Worm (Caenorhabditis elegans) whole organism, midembryonic: Measurements from ENCODE around the gene T19H12.12.

Experiments used
- T22C8.4 ChIP-seq: fragments of 200-800 bp; sonication (Bioruptor generic); IDR thresholded peaks from 2 replicates; pipeline ENCODE4 v1.3.6; 2022; ENCODE audit warnings: missing genetic modification characterization, missing compliant biosample characterization
- cog-1 ChIP-seq: sonication (generic microtip); optimal IDR thresholded peaks from 2 replicates; lab custom pipeline; 2016; ENCODE audit warnings: missing genetic modification characterization, missing compliant biosample characterization
- flt-1 ChIP-seq: fragments of 200-800 bp; sonication (Bioruptor generic); IDR thresholded peaks from 2 replicates; pipeline ENCODE4 v1.3.6; 2022; ENCODE audit warnings: missing genetic modification characterization, missing compliant biosample characterization
- klf-2 ChIP-seq: fragments of 200-800 bp; sonication (Bioruptor generic); conservative IDR thresholded peaks from 2 replicates; pipeline ENCODE4 v1.3.6; 2022; ENCODE audit warnings: missing genetic modification reagents, missing genetic modification characterization, missing compliant biosample characterization
- med-1 ChIP-seq: sonication (generic microtip); optimal IDR thresholded peaks from 2 replicates; lab custom pipeline; 2017; ENCODE audit warnings: missing genetic modification characterization, mild to moderate bottlenecking, missing compliant biosample characterization, antibody characterized with exemption, missing genetic modification reagents; ENCODE audit not compliant: insufficient read depth
- ztf-23 ChIP-seq: fragments of 200-800 bp; sonication (Bioruptor generic); IDR thresholded peaks from 2 replicates; pipeline ENCODE4 v1.3.6; 2022; ENCODE audit warnings: missing genetic modification reagents, missing genetic modification characterization, missing compliant biosample characterization
- ztf-29 ChIP-seq: fragments of 200-800 bp; sonication (Bioruptor generic); IDR thresholded peaks from 2 replicates; pipeline ENCODE4 v1.3.6; 2022; ENCODE audit warnings: missing genetic modification reagents, missing genetic modification characterization, missing compliant biosample characterization

DNA sequence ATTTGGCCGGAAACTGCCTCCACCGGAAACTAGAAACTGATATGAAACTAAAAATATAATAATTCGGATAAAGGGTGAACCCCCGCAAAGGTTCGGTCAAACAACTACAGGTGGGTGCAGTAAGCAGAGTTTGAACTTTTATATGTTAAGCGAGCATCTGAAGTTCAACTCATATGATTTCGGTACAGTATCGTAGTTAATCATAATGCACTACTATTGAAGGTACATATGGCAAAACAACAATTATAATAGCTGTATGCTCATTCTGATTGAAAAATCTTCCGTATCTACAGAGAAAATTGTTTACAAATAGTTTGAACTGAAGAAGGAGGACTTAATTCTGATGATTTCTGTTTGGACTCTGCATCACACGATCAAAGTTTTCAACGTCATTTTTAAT is 48.7 kb downstream of the T19H12.12 start:
- TF ChIP-seq flt-1 (GFP tag; lab: Robert Waterston, UW) (no peak), med-1 (GFP tag; lab: Kevin White, UChicago) (no peak), T22C8.4 (GFP tag; lab: Robert Waterston, UW) (no peak), cog-1 (no peak), ztf-23 (GFP tag; lab: Robert Waterston, UW) (no peak), ztf-29 (GFP tag; lab: Robert Waterston, UW) (no peak), klf-2 (GFP tag; lab: Robert Waterston, UW) (no peak)
